Worm (Caenorhabditis elegans) whole organism, young adult: ENCODE results near the gene K05D4.9.

Experiments
- B0019.2 ChIP-seq: fragments of 200-800 bp; sonication (Bioruptor generic); conservative IDR thresholded peaks from 2 replicates; pipeline ENCODE4 v1.3.6; 2022; ENCODE audit warnings: missing genetic modification reagents, missing genetic modification characterization, missing compliant biosample characterization
- B0336.3 ChIP-seq: fragments of 200-800 bp; sonication (Bioruptor generic); IDR thresholded peaks from 2 replicates; pipeline ENCODE4 v1.3.6; 2022; ENCODE audit warnings: missing genetic modification characterization, missing compliant biosample characterization
- F10E7.11 ChIP-seq: sonication (generic microtip); optimal IDR thresholded peaks from 2 replicates; lab custom pipeline; 2017; ENCODE audit warnings: mild to moderate bottlenecking, missing genetic modification characterization, moderate library complexity, missing compliant biosample characterization
- F23B12.7 ChIP-seq: sonication (generic microtip); optimal IDR thresholded peaks from 2 replicates; lab custom pipeline; 2017; ENCODE audit warnings: missing genetic modification characterization, mild to moderate bottlenecking, missing compliant biosample characterization, antibody characterized with exemption, moderate library complexity; ENCODE audit not compliant: insufficient read depth
- K12H6.12 ChIP-seq: fragments of 200-800 bp; sonication (Bioruptor generic); optimal IDR thresholded peaks from 2 replicates; lab custom pipeline; 2018; ENCODE audit warnings: mild to moderate bottlenecking, missing genetic modification characterization, missing compliant biosample characterization
- Y56A3A.18 ChIP-seq: fragments of 200-800 bp; sonication (Bioruptor generic); IDR thresholded peaks from 2 replicates; pipeline ENCODE4 v1.3.6; 2022; ENCODE audit warnings: missing genetic modification reagents, missing genetic modification characterization, missing compliant biosample characterization
- Y79H2A.3 ChIP-seq: fragments of 200-800 bp; sonication (Bioruptor generic); conservative IDR thresholded peaks from 2 replicates; pipeline ENCODE4 v1.3.6; 2022; ENCODE audit warnings: missing genetic modification reagents, missing genetic modification characterization, missing compliant biosample characterization
- aptf-2 ChIP-seq: fragments of 200-800 bp; sonication (Bioruptor generic); conservative IDR thresholded peaks from 2 replicates; pipeline ENCODE4 v1.3.6; 2022; ENCODE audit warnings: missing genetic modification reagents, missing genetic modification characterization, missing compliant biosample characterization
- aptf-3 ChIP-seq: fragments of 200-800 bp; sonication (Bioruptor generic); IDR thresholded peaks from 2 replicates; pipeline ENCODE4 v1.3.6; 2022; ENCODE audit warnings: missing genetic modification characterization, missing compliant biosample characterization
- atf-7 ChIP-seq: sonication (generic microtip); optimal IDR thresholded peaks from 2 replicates; lab custom pipeline; 2017; ENCODE audit warnings: mild to moderate bottlenecking, missing genetic modification characterization, missing compliant biosample characterization
- athp-1 ChIP-seq: sonication (generic microtip); optimal IDR thresholded peaks from 2 replicates; lab custom pipeline; 2017; ENCODE audit warnings: mild to moderate bottlenecking, missing genetic modification characterization, missing compliant biosample characterization
- attf-5 ChIP-seq: fragments of 200-800 bp; sonication (Bioruptor generic); optimal IDR thresholded peaks from 2 replicates; lab custom pipeline; 2018; ENCODE audit warnings: mild to moderate bottlenecking, missing genetic modification characterization, missing compliant biosample characterization
- bed-2 ChIP-seq: fragments of 200-800 bp; sonication (Bioruptor generic); IDR thresholded peaks from 2 replicates; pipeline ENCODE4 v1.3.6; 2022; ENCODE audit warnings: missing genetic modification reagents, missing genetic modification characterization, missing compliant biosample characterization
- dpl-1 ChIP-seq: fragments of 150-350 bp; optimal IDR thresholded peaks from 2 replicates; lab custom pipeline; 2014; ENCODE audit warnings: missing biosample characterization, missing genetic modification reagents, missing genetic modification characterization
- ekl-4 ChIP-seq: fragments of 200-800 bp; sonication (Bioruptor generic); IDR thresholded peaks from 2 replicates; pipeline ENCODE4 v1.3.6; 2022; ENCODE audit warnings: missing genetic modification reagents, missing genetic modification characterization, missing compliant biosample characterization
- gei-17 ChIP-seq: fragments of 200-800 bp; sonication (Bioruptor generic); optimal IDR thresholded peaks from 2 replicates; lab custom pipeline; 2018; ENCODE audit warnings: mild to moderate bottlenecking, missing genetic modification characterization, missing compliant biosample characterization
- hlh-12 ChIP-seq: sonication (generic microtip); optimal IDR thresholded peaks from 2 replicates; lab custom pipeline; 2016; ENCODE audit warnings: missing genetic modification characterization, missing compliant biosample characterization
- hrde-1 ChIP-seq: sonication (generic microtip); optimal IDR thresholded peaks from 2 replicates; lab custom pipeline; 2016; ENCODE audit warnings: missing genetic modification characterization, mild to moderate bottlenecking, missing compliant biosample characterization, moderate library complexity, missing genotype, missing genetic modification reagents, borderline replicate concordance
- lag-1 ChIP-seq: fragments of 200-800 bp; sonication (Bioruptor generic); IDR thresholded peaks from 2 replicates; pipeline ENCODE4 v1.3.6; 2022; ENCODE audit warnings: missing genetic modification reagents, missing genetic modification characterization, missing compliant biosample characterization
- lin-40 ChIP-seq: sonication (generic microtip); optimal IDR thresholded peaks from 2 replicates; lab custom pipeline; 2016; ENCODE audit warnings: missing genetic modification characterization, mild to moderate bottlenecking, missing compliant biosample characterization, missing genotype, missing genetic modification reagents
- lin-54 ChIP-seq: fragments of 200-800 bp; sonication (Bioruptor generic); optimal IDR thresholded peaks from 2 replicates; lab custom pipeline; 2018; ENCODE audit warnings: mild to moderate bottlenecking, missing genetic modification characterization, missing compliant biosample characterization
- lir-1 ChIP-seq: fragments of 200-800 bp; sonication (Bioruptor generic); conservative IDR thresholded peaks from 2 replicates; pipeline ENCODE4 v1.3.6; 2022; ENCODE audit warnings: missing genetic modification reagents, missing genetic modification characterization, missing compliant biosample characterization
- madf-10 ChIP-seq: sonication (generic microtip); optimal IDR thresholded peaks from 2 replicates; lab custom pipeline; 2016; ENCODE audit warnings: mild to moderate bottlenecking, missing genetic modification characterization, missing compliant biosample characterization
- madf-8 ChIP-seq: fragments of 200-800 bp; sonication (Bioruptor generic); conservative IDR thresholded peaks from 2 replicates; pipeline ENCODE4 v1.3.6; 2022; ENCODE audit warnings: missing genetic modification reagents, missing genetic modification characterization, missing compliant biosample characterization
- mel-28 ChIP-seq: sonication (generic microtip); optimal IDR thresholded peaks from 2 replicates; lab custom pipeline; 2016; ENCODE audit warnings: borderline replicate concordance, mild to moderate bottlenecking, missing genetic modification characterization, missing compliant biosample characterization
- mes-4 ChIP-seq: sonication (generic microtip); optimal IDR thresholded peaks from 2 replicates; lab custom pipeline; 2016; ENCODE audit warnings: missing genotype, missing genetic modification characterization, missing compliant biosample characterization
- nfyb-1 ChIP-seq: fragments of 200-800 bp; sonication (Bioruptor generic); IDR thresholded peaks from 2 replicates; pipeline ENCODE4 v1.3.6; 2022; ENCODE audit warnings: missing genetic modification reagents, missing genetic modification characterization, missing compliant biosample characterization
- nhr-120 ChIP-seq: fragments of 200-800 bp; sonication (Bioruptor generic); IDR thresholded peaks from 2 replicates; pipeline ENCODE4 v1.3.6; 2022; ENCODE audit warnings: missing genetic modification characterization, missing compliant biosample characterization
- nhr-80 ChIP-seq: sonication (generic microtip); optimal IDR thresholded peaks from 2 replicates; lab custom pipeline; 2016; ENCODE audit warnings: missing genetic modification characterization, missing compliant biosample characterization
- pbrm-1 ChIP-seq: fragments of 200-800 bp; sonication (Bioruptor generic); IDR thresholded peaks from 2 replicates; pipeline ENCODE4 v1.3.6; 2022; ENCODE audit warnings: missing genetic modification reagents, missing genetic modification characterization, missing compliant biosample characterization
- rpc-1 ChIP-seq, 2 experiments: fragments of 150-350 bp in 1 of 2; sonication (generic microtip) in 1 of 2; optimal IDR thresholded peaks; 2 replicates each; lab custom pipeline; 2014 to 2018; ENCODE audit warnings: missing biosample characterization in 1 of 2, missing genetic modification characterization in 1 of 2, missing genetic modification reagents in 1 of 2, missing genotype in 1 of 2
- tbp1 ChIP-seq: fragments of 200-800 bp; sonication (Bioruptor generic); optimal IDR thresholded peaks from 2 replicates; lab custom pipeline; 2018; ENCODE audit warnings: mild to moderate bottlenecking, missing genetic modification characterization, missing compliant biosample characterization
- unc-62 ChIP-seq: fragments of 150-350 bp; optimal IDR thresholded peaks from 2 replicates; lab custom pipeline; 2014; ENCODE audit warnings: missing biosample characterization, missing genetic modification reagents, missing genetic modification characterization
- xnd-1 ChIP-seq: sonication (generic microtip); optimal IDR thresholded peaks from 2 replicates; lab custom pipeline; 2016; ENCODE audit warnings: missing genotype, missing genetic modification reagents, missing genetic modification characterization, missing compliant biosample characterization
- ztf-18 ChIP-seq: sonication (generic microtip); optimal IDR thresholded peaks from 2 replicates; lab custom pipeline; 2016; ENCODE audit warnings: missing genotype, mild to moderate bottlenecking, missing genetic modification characterization, missing compliant biosample characterization
- ztf-25 ChIP-seq: fragments of 200-800 bp; sonication (Bioruptor generic); IDR thresholded peaks from 2 replicates; pipeline ENCODE4 v1.3.6; 2022; ENCODE audit warnings: missing genetic modification reagents, missing genetic modification characterization, missing compliant biosample characterization
- ztf-26 ChIP-seq: sonication (generic microtip); optimal IDR thresholded peaks from 2 replicates; lab custom pipeline; 2017; ENCODE audit warnings: missing genetic modification characterization, missing compliant biosample characterization
- ztf-28 ChIP-seq: fragments of 200-800 bp; sonication (Bioruptor generic); IDR thresholded peaks from 2 replicates; pipeline ENCODE4 v1.3.6; 2022; ENCODE audit warnings: missing genetic modification reagents, missing genetic modification characterization, missing compliant biosample characterization

K05D4.9 gene

DNA sequence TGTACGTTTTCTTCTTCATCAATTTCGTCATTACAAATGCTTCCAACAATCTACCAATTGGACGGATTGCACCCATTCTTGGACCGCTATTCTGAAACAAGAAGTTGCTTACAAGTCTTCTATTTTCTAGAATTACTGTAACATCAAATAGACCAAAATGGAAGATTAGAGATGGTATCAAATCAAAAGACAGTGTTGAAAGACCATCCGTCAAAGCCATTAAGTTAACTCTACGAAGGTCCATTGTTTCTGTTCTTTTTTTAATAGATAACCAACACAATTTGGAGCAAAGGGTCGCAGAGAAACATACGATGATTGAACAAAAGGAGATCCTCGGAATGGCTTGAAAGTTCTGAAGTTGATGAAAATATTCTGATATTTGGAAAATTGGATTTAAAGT, 26.6 kb downstream of the K05D4.9 start:
- TF ChIP-seq F23B12.7 (tag; lab: Kevin White, UChicago) (no peak), gei-17 (GFP tag; lab: Kevin White, UChicago) (no peak), K12H6.12 (tag; lab: Kevin White, UChicago) (no peak), lir-1 (no peak)

DNA sequence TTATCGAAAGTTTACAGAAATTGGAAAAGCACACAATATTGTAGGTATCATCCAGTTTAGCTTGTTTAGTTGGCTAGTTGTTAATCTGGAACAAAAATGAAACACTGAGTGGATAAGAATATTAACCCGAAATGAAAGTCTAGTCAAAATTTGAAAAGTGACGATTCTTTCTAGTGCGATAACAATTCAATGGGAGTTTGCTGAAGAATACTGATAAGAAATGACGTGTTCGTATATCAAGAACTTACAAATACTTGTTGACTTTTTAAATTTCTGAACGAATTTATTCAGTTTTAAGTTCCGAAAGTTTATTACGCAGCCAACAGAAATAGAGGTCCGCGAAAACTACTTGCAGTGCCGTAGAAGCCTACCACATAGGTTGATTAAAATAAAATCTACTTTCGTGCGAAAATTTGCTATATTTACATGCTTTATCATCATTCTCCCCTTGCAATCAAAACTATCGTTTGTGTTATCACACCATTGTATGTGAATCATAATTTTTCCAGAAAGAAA, 28.5 kb downstream of the K05D4.9 start, which contains the start of gene fbxa-88:
TSS of gene fbxa-88 (minus strand) at position 51 of the 516 bp plus-strand sequence.
- TF ChIP-seq nhr-80 (tag; lab: Kevin White, UChicago) = peak; percentile 61
- TF ChIP-seq bed-2 = no peak

DNA sequence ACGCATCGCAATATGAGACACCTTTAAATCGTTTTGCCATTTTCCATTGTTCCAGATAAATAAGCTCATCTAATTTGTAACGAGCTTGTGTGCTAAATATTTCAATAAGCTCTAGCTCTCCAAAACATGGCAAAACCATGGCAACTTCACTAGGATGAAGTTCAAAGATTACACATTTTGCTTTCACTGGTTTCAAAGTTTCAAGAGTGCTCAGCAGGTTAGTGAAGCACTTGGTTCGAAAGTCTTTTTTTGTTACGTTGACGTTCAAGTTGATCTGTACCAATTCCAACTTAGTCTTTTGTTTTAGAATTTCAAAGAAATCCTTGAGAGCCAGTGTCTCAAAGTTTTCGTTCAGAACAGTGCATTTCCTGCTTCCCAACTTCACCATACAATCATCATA, 29.2 kb downstream of the K05D4.9 start, which contains the start of gene fbxa-18:
TSS of gene fbxa-18 (plus strand) at position 301 of the 400 bp plus-strand sequence.
- TF ChIP-seq aptf-2 (GFP tag; lab: Robert Waterston, UW) (no peak), F10E7.11 (tag; lab: Kevin White, UChicago) (no peak), ztf-28 (GFP tag; lab: Robert Waterston, UW) (no peak), madf-8 (no peak), ztf-18 (no peak), F23B12.7 (tag; lab: Kevin White, UChicago) (no peak), xnd-1 (no peak), unc-62 (GFP tag; lab: Kevin White, UChicago) (no peak), gei-17 (GFP tag; lab: Kevin White, UChicago) (no peak), atf-7 (tag; lab: Kevin White, UChicago) (no peak), nhr-120 (no peak), ztf-25 (GFP tag; lab: Robert Waterston, UW) (no peak), Y56A3A.18 (no peak), lin-40 (no peak), mes-4 (tag; lab: Kevin White, UChicago) (no peak), athp-1 (no peak), Y79H2A.3 (GFP tag; lab: Robert Waterston, UW) (no peak), dpl-1 (no peak), lag-1 (GFP tag; lab: Robert Waterston, UW) (no peak)

DNA sequence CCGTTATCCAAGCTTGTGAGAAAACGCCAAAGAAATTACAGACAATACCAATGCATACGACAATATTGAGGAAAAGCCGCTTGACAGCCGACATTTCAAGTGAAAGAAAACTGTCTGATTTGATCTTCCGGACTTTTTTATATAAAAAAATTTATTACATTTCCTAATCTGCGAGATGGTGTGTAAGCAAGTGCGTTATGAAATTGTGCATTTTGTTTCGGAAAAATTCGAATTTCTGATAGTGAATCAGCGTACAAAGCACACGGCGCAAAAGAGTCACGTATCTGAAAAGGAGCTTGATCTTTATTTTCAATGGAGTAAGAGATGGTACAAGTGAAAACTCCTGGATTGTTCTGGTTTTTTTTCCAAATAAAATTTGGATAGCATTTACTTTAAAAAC, 30.6 kb downstream of the K05D4.9 start, which contains the start of gene clc-32:
TSS of gene clc-32 (minus strand) at position 101 of the 400 bp plus-strand sequence.
- TF ChIP-seq bed-2 = no peak

DNA sequence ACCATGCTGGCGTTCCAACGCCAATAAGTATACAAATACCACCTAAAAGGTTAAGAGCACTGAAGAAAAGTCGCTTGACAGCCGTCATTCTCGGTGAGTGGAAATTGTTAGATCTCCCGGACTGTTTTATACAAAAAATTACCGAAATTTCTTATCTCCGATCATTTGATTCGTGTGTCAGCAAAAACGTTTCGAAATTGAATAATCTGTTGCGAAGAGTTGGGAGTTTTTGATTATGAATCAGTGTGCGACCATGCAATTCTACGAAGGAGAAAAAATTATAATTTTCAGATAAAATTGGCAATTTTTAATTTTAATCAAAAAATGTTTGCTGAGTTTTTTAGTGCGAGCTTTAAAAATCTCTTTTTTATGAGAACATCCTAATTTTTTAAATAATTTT, 32.1 kb downstream of the K05D4.9 start, which contains the start of gene clc-11:
TSS of gene clc-11 (minus strand) at position 101 of the 400 bp plus-strand sequence.
- TF ChIP-seq attf-5 (GFP tag; lab: Kevin White, UChicago) (no peak), hrde-1 (no peak), nfyb-1 (GFP tag; lab: Robert Waterston, UW) (no peak), mel-28 (tag; lab: Kevin White, UChicago) (no peak), lin-54 (GFP tag; lab: Kevin White, UChicago) (no peak), rpc-1 (optimal IDR thresholded peaks at IDR 0.05; lab: Kevin White, UChicago) (no peak), rpc-1 (tag; optimal IDR thresholded peaks at IDR 0.05; lab: Kevin White, UChicago) (no peak), aptf-3 (GFP tag; lab: Robert Waterston, UW) (no peak), pbrm-1 (GFP tag; lab: Robert Waterston, UW) (no peak), ekl-4 (GFP tag; lab: Robert Waterston, UW) (no peak), B0019.2 (no peak), tbp1 (GFP tag; lab: Kevin White, UChicago) (no peak), hlh-12 (no peak), ztf-26 (no peak), B0336.3 (GFP tag; lab: Robert Waterston, UW) (no peak), madf-10 (tag; lab: Kevin White, UChicago) (no peak)
